Fruit fly (Drosophila melanogaster): ENCODE data around the gene ppk21.

ppk21 gene

DNA sequence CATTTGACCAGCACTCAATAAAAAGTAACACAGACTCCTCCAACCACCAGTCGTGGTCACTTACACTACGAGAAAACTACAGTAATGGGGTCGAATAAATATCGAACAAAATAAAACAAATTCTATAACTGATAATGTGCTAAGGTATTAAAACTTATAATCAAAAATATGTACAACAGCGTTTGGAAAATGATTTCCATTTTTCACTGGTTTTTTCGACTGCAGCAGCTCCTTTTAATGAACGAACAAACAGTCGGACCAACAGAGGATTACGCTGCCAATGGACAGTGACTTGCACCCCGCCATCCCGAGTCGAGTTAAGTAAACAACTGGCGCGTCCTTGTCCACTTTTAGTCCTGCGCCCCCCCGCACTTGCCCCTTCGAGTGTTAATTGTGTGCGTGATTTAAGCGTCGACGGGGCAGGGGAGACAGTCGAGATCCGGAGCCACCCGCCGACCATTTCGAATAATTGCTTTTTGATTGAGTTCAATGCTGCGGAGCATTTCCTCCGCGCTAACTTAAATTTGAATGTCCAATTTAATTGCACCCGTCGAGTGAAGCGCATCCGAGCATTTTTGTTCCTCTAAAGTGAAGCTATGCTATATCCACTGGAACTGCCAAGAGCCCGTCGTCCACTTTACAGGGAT, at the start of gene ppk21:
Gene ppk21 (plus strand): TSS at position 597 of the 647 bp plus-strand sequence.
- TF ChIP-seq svp (GFP tag): peak; percentile 29
- no peak for TF ChIP-seq topi (GFP tag; optimal IDR thresholded peaks at IDR 0.05)

DNA sequence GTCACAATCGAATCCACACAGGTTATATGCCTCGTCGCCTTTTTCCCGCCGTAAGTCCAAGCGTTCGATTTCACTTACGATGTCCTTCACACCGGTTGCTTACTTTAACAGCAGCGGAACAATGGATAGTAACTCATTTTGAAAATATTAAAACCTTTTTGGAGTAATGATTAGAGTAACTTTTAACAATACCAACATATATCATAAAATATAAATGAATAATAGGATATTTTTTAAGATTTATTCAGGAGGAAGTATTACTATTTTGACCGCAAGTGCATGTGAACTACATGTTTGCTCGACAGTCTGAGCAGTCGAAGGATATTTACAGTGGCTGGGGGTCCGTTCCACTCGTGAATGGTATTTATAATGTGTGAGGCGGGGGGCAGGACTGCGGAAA, 47.4 kb upstream of the ppk21 start:
- TF ChIP-seq ss (GFP tag; optimal IDR thresholded peaks at IDR 0.05): no peak
- TF ChIP-seq salr (GFP tag; optimal IDR thresholded peaks at IDR 0.05): no peak
- TF ChIP-seq CG11294 (GFP tag; IDR thresholded peaks at IDR 0.05): peak; percentile 37; the same call in 1 of the 2 replicates
- peak; percentile 61 for TF ChIP-seq Ets96B (tag; optimal IDR thresholded peaks at IDR 0.05)
- peak; percentile 64 for TF ChIP-seq CG15336 (GFP tag; IDR thresholded peaks at IDR 0.05)
- TF ChIP-seq CG31627 (GFP tag; optimal IDR thresholded peaks at IDR 0.05): peak; percentile 20
- peak; percentile 28 for TF ChIP-seq CG34406 (GFP tag; optimal IDR thresholded peaks at IDR 0.05)
- no peak for TF ChIP-seq CG16779 (tag; optimal IDR thresholded peaks at IDR 0.05)
- no peak for TF ChIP-seq CG11902 (GFP tag; optimal IDR thresholded peaks at IDR 0.05)
- peak; percentile 35 for TF ChIP-seq net (GFP tag; optimal IDR thresholded peaks at IDR 0.05)
- peak; percentile 37 for TF ChIP-seq Eip75B (GFP tag; optimal IDR thresholded peaks at IDR 0.05)
- no peak for TF ChIP-seq CG6276 (GFP tag; optimal IDR thresholded peaks at IDR 0.05)
- peak; percentile 33 for TF ChIP-seq Sox14 (GFP tag; optimal IDR thresholded peaks at IDR 0.05)
- TF ChIP-seq svp (GFP tag): no peak
- TF ChIP-seq CG11762 (GFP tag; optimal IDR thresholded peaks at IDR 0.05; ENCODE audit: insufficient read depth): no peak
- TF ChIP-seq achi (GFP tag; optimal IDR thresholded peaks at IDR 0.05): peak; percentile 22
- TF ChIP-seq Sox15 (GFP tag; optimal IDR thresholded peaks at IDR 0.05): no peak
- peak; percentile 32 for TF ChIP-seq CG1621 (tag; optimal IDR thresholded peaks at IDR 0.05)
- peak; percentile 63 for TF ChIP-seq CG10631 (GFP tag; optimal IDR thresholded peaks at IDR 0.05)
- TF ChIP-seq CG6808 (GFP tag; optimal IDR thresholded peaks at IDR 0.05): no peak
- peak; percentile 30 for TF ChIP-seq Smox (GFP tag; optimal IDR thresholded peaks at IDR 0.05)
- TF ChIP-seq fkh (GFP tag; optimal IDR thresholded peaks at IDR 0.05): no peak
- no peak for TF ChIP-seq Hr38 (GFP tag; optimal IDR thresholded peaks at IDR 0.05)
- TF ChIP-seq vri (GFP tag; optimal IDR thresholded peaks at IDR 0.05): no peak
- TF ChIP-seq CG6854 (GFP tag; optimal IDR thresholded peaks at IDR 0.05): no peak
- peak; percentile 33 for TF ChIP-seq lz (GFP tag; optimal IDR thresholded peaks at IDR 0.05)
- TF ChIP-seq CG9139 (GFP tag; optimal IDR thresholded peaks at IDR 0.05): no peak
- peak; percentile 48 for TF ChIP-seq acj6 (GFP tag; optimal IDR thresholded peaks at IDR 0.05)
- peak; percentile 22 for TF ChIP-seq dsx (GFP tag; optimal IDR thresholded peaks at IDR 0.05; ENCODE audit: poor library complexity, severe bottlenecking)
- TF ChIP-seq CG6792 (GFP tag; optimal IDR thresholded peaks at IDR 0.05): peak; percentile 51
- TF ChIP-seq CG3032 (tag; optimal IDR thresholded peaks at IDR 0.05): peak; percentile 52
- peak; percentile 31 for TF ChIP-seq CG10669 (GFP tag; optimal IDR thresholded peaks at IDR 0.05)
- peak; percentile 27 for TF ChIP-seq fd59A (GFP tag; optimal IDR thresholded peaks at IDR 0.05)
- TF ChIP-seq Eip78C (GFP tag): peak; percentile 86
- peak; percentile 32 for TF ChIP-seq CG8319 (GFP tag; optimal IDR thresholded peaks at IDR 0.05)
- TF ChIP-seq CG8632 (GFP tag; optimal IDR thresholded peaks at IDR 0.05): peak; percentile 31
- peak; percentile 76 for TF ChIP-seq CG6163 (GFP tag; IDR thresholded peaks at IDR 0.05)
- TF ChIP-seq OdsH (GFP tag; optimal IDR thresholded peaks at IDR 0.05): peak; percentile 57
- no peak for TF ChIP-seq fd85E (GFP tag; optimal IDR thresholded peaks at IDR 0.05)
- TF ChIP-seq Hr39 (GFP tag; optimal IDR thresholded peaks at IDR 0.05): peak; percentile 34
- no peak for TF ChIP-seq spab (GFP tag; optimal IDR thresholded peaks at IDR 0.05)
- peak; percentile 23 for TF ChIP-seq topi (GFP tag; optimal IDR thresholded peaks at IDR 0.05)
- TF ChIP-seq CG8119 (GFP tag; IDR thresholded peaks at IDR 0.05): peak; percentile 51; the same call in 1 of the 3 replicates
- TF ChIP-seq CG7368 (GFP tag; optimal IDR thresholded peaks at IDR 0.05): peak; percentile 9
- peak; percentile 21 for TF ChIP-seq Hr4 (GFP tag; optimal IDR thresholded peaks at IDR 0.05)
- no peak for TF ChIP-seq Lpt (GFP tag; optimal IDR thresholded peaks at IDR 0.05)
- TF ChIP-seq Blimp-1 (GFP tag; optimal IDR thresholded peaks at IDR 0.05): no peak
- peak; percentile 69 for TF ChIP-seq eg (GFP tag; IDR thresholded peaks at IDR 0.05)
- TF ChIP-seq CG3919 (GFP tag; optimal IDR thresholded peaks at IDR 0.05): peak; percentile 41

All from whole organism, prepupa.